Worm (Caenorhabditis elegans): ENCODE results near the gene T18D3.9.

Gene T18D3.9

ce11 chrX:12503288-12503803 lies 49.1 kb upstream of the T18D3.9 start, which contains the start of gene sdz-19:
sdz-19 (minus strand) TSS chrX:12503338.
- TF ChIP-seq R02D3.7 (tag; optimal IDR thresholded peaks at IDR 0.05) = no peak
- no peak for TF ChIP-seq C34F6.9 (tag; optimal IDR thresholded peaks at IDR 0.05)
- no peak for TF ChIP-seq unc-39 (tag; optimal IDR thresholded peaks at IDR 0.05)
- no peak for TF ChIP-seq snpc-4 (tag; optimal IDR thresholded peaks at IDR 0.05)
- no peak for TF ChIP-seq nhr-11 (tag; optimal IDR thresholded peaks at IDR 0.05)
- TF ChIP-seq sem-4 (tag; optimal IDR thresholded peaks at IDR 0.05) = no peak
- no peak for TF ChIP-seq unc-55 (GFP tag; optimal IDR thresholded peaks at IDR 0.05)
- no peak for TF ChIP-seq unc-62 (GFP tag; optimal IDR thresholded peaks at IDR 0.05)
- TF ChIP-seq lin-39 (tag; optimal IDR thresholded peaks at IDR 0.05) = no peak
- TF ChIP-seq ztf-1 (GFP tag; conservative IDR thresholded peaks at IDR 0.05) = no peak
- TF ChIP-seq aly-2 (tag; optimal IDR thresholded peaks at IDR 0.05) = no peak
- TF ChIP-seq nhr-6 (tag; optimal IDR thresholded peaks at IDR 0.05) = no peak
- no peak for TF ChIP-seq nhr-12 (tag; optimal IDR thresholded peaks at IDR 0.05)
- TF ChIP-seq nhr-23 (tag; optimal IDR thresholded peaks at IDR 0.05) = no peak
- no peak for TF ChIP-seq lin-11 (tag; optimal IDR thresholded peaks at IDR 0.05)
- TF ChIP-seq ZK546.5 (tag; optimal IDR thresholded peaks at IDR 0.05) = no peak
- TF ChIP-seq ceh-82 (tag; optimal IDR thresholded peaks at IDR 0.05) = no peak
- TF ChIP-seq sma-9 (GFP tag; optimal IDR thresholded peaks at IDR 0.05) = no peak
- TF ChIP-seq sma-9 (tag; optimal IDR thresholded peaks at IDR 0.05) = no peak
- TF ChIP-seq dmd-4 (tag; optimal IDR thresholded peaks at IDR 0.05) = no peak
- no peak for TF ChIP-seq nhr-77 (tag; optimal IDR thresholded peaks at IDR 0.05)

DNA sequence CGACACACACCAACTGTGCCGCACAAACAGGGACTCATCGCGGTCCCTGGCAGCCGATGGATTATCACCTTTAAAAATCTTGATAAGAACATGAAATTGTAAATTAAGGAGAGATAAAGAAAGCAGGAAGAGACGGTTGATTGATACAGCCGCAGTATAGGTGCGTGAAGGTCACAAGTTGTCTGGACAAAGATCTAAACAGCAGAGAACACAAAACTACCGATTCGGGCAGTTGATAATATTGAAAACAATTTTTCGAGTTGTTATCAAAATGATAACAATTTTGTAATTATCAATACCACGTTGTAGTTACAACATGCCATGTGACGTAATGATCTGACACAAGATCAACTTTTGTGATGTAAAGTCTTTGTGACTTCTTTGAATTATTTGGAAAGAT lies 46.5 kb upstream of the T18D3.9 start:
- TF ChIP-seq nhr-25 (tag; optimal IDR thresholded peaks at IDR 0.05) = peak; percentile 93
- TF ChIP-seq unc-62 (GFP tag; optimal IDR thresholded peaks at IDR 0.05) = no peak
- TF ChIP-seq ama-1 (optimal IDR thresholded peaks at IDR 0.05) = no peak
- no peak for TF ChIP-seq nhr-12 (tag; optimal IDR thresholded peaks at IDR 0.05)
- peak; percentile 39 for TF ChIP-seq C34F6.9 (tag; optimal IDR thresholded peaks at IDR 0.05)
- peak; percentile 94 for TF ChIP-seq crh-2 (tag; optimal IDR thresholded peaks at IDR 0.05)
- peak in 1 of 2 experiments; percentile 78 for TF ChIP-seq lsy-2 (tag; optimal IDR thresholded peaks at IDR 0.05)
- no peak for TF ChIP-seq peb-1 (tag; optimal IDR thresholded peaks at IDR 0.05)
- TF ChIP-seq mab-5 (tag; optimal IDR thresholded peaks at IDR 0.05) = no peak
- peak; percentile 47 for TF ChIP-seq lin-13 (GFP tag; optimal IDR thresholded peaks at IDR 0.05)
- TF ChIP-seq blmp-1 (tag; optimal IDR thresholded peaks at IDR 0.05; ENCODE audit: insufficient read depth) = peak; percentile 79
- peak; percentile 90 for TF ChIP-seq egl-27 (tag; optimal IDR thresholded peaks at IDR 0.05)
- no peak for TF ChIP-seq unc-55 (GFP tag; optimal IDR thresholded peaks at IDR 0.05)
- TF ChIP-seq F13H6.1 (tag; optimal IDR thresholded peaks at IDR 0.05) = peak; percentile 79
- peak; percentile 85 for TF ChIP-seq fos-1 (tag; optimal IDR thresholded peaks at IDR 0.05)
- TF ChIP-seq nhr-129 (tag; optimal IDR thresholded peaks at IDR 0.05) = peak; percentile 88
- no peak for TF ChIP-seq elt-3 (tag; optimal IDR thresholded peaks at IDR 0.05)
- no peak for TF ChIP-seq ceh-82 (tag; optimal IDR thresholded peaks at IDR 0.05)
- no peak for TF ChIP-seq mbf-1 (tag; optimal IDR thresholded peaks at IDR 0.05)
- no peak for TF ChIP-seq nhr-237 (tag; optimal IDR thresholded peaks at IDR 0.05)
- no peak for TF ChIP-seq lin-39 (tag; optimal IDR thresholded peaks at IDR 0.05)
- TF ChIP-seq nhr-21 (tag; optimal IDR thresholded peaks at IDR 0.05) = peak; percentile 98
- no peak for TF ChIP-seq lin-11 (tag; optimal IDR thresholded peaks at IDR 0.05)
- no peak for TF ChIP-seq snpc-4 (tag; optimal IDR thresholded peaks at IDR 0.05)
- peak; percentile 40 for TF ChIP-seq nhr-6 (tag; optimal IDR thresholded peaks at IDR 0.05)
- TF ChIP-seq ztf-11 (tag; optimal IDR thresholded peaks at IDR 0.05) = no peak
- peak; percentile 29 for TF ChIP-seq sem-4 (tag; optimal IDR thresholded peaks at IDR 0.05)
- no peak for TF ChIP-seq aly-2 (tag; optimal IDR thresholded peaks at IDR 0.05)
- TF ChIP-seq nhr-77 (tag; optimal IDR thresholded peaks at IDR 0.05) = no peak
- peak; percentile 97 for TF ChIP-seq sma-3 (GFP tag; optimal IDR thresholded peaks at IDR 0.05)
- TF ChIP-seq nhr-23 (tag; optimal IDR thresholded peaks at IDR 0.05) = no peak
- TF ChIP-seq nhr-10 (tag; optimal IDR thresholded peaks at IDR 0.05) = no peak
- TF ChIP-seq alr-1 (tag; optimal IDR thresholded peaks at IDR 0.05) = no peak
- TF ChIP-seq ceh-16 (tag; optimal IDR thresholded peaks at IDR 0.05) = peak; percentile 90
- TF ChIP-seq Y55F3AM.14 (GFP tag; optimal IDR thresholded peaks at IDR 0.05) = peak; percentile 57
- no peak for TF ChIP-seq R02D3.7 (tag; optimal IDR thresholded peaks at IDR 0.05)
- TF ChIP-seq gmeb-1 (tag; optimal IDR thresholded peaks at IDR 0.05) = peak; percentile 78
- peak; percentile 98 for TF ChIP-seq sma-9 (GFP tag; optimal IDR thresholded peaks at IDR 0.05)
- TF ChIP-seq sma-9 (tag; optimal IDR thresholded peaks at IDR 0.05) = no peak
- no peak for TF ChIP-seq ztf-1 (GFP tag; conservative IDR thresholded peaks at IDR 0.05)
- peak; percentile 10 to 83 for TF ChIP-seq mdl-1 (tag; optimal IDR thresholded peaks at IDR 0.05)
- no peak for TF ChIP-seq skn-1 (tag; optimal IDR thresholded peaks at IDR 0.05)
- peak; percentile 98 for TF ChIP-seq elt-1 (tag; optimal IDR thresholded peaks at IDR 0.05)
- no peak for TF ChIP-seq dmd-4 (tag; optimal IDR thresholded peaks at IDR 0.05)
- no peak for TF ChIP-seq unc-39 (tag; optimal IDR thresholded peaks at IDR 0.05)
- no peak for TF ChIP-seq zag-1 (tag; optimal IDR thresholded peaks at IDR 0.05)
- no peak for TF ChIP-seq ZK546.5 (tag; optimal IDR thresholded peaks at IDR 0.05)
- no peak for TF ChIP-seq nhr-11 (tag; optimal IDR thresholded peaks at IDR 0.05)
- TF ChIP-seq ztf-4 (tag; optimal IDR thresholded peaks at IDR 0.05) = peak; percentile 19
